Worm (Caenorhabditis elegans) whole organism, L1 larva: ENCODE data around the gene Y66A7A.4.

Source experiments
- F16B12.6 ChIP-seq: fragments of 150-350 bp; optimal IDR thresholded peaks from 2 replicates; lab custom pipeline; 2014; ENCODE audit warnings: missing biosample characterization, missing genetic modification characterization
- aha-1 ChIP-seq: fragments of 150-350 bp; optimal IDR thresholded peaks from 2 replicates; lab custom pipeline; 2014; ENCODE audit warnings: missing biosample characterization, missing genetic modification characterization
- nhr-11 ChIP-seq: fragments of 150-350 bp; optimal IDR thresholded peaks from 2 replicates; lab custom pipeline; 2014; ENCODE audit warnings: missing biosample characterization, missing genetic modification characterization
- unc-130 ChIP-seq: fragments of 150-350 bp; optimal IDR thresholded peaks from 2 replicates; lab custom pipeline; 2017; ENCODE audit warnings: missing biosample characterization, missing genetic modification characterization, inconsistent platforms
- unc-62 ChIP-seq: fragments of 150-350 bp; optimal IDR thresholded peaks from 2 replicates; lab custom pipeline; 2014; ENCODE audit warnings: missing biosample characterization, missing genetic modification reagents, missing genetic modification characterization

DNA sequence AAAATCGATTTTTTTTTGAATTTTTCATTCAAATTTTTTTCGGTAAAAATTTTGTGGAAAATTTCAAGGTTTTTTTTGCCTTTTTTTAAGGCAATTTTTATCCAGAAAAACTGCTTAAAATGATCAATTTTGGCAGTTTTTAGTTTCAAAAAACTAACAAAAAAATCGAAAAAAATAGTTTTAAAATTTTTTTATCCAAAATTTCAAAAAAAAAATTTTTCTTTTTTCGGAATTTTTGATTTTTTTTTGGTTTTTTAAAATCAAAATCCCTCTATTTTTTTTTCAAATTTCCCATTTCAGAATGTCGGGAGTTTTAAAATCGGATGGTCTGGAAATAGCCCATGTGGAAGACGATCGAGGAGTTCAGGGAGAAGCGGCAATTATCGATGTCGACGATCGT lies 38.5 kb upstream of the Y66A7A.4 start, which contains the start of gene Y66D12A.8:
- TF ChIP-seq aha-1, result no peak
- no peak for TF ChIP-seq unc-62 (GFP tag; lab: Kevin White, UChicago)
- TF ChIP-seq nhr-11 (tag; lab: Kevin White, UChicago), result no peak
- no peak for TF ChIP-seq unc-130 (tag; lab: Kevin White, UChicago)
- TF ChIP-seq F16B12.6 (tag; lab: Kevin White, UChicago), result no peak
